Worm (Caenorhabditis elegans) whole organism, L4 larva: ENCODE measurements around the gene R02E12.12.

ENCODE experiments used
- D1046.2 ChIP-seq: fragments of 200-800 bp; sonication (Bioruptor generic); IDR thresholded peaks from 2 replicates; pipeline ENCODE4 v1.3.6; 2022; ENCODE audit warnings: missing genetic modification characterization, missing compliant biosample characterization
- F26F4.8 ChIP-seq: fragments of 200-800 bp; sonication (Bioruptor generic); conservative IDR thresholded peaks from 2 replicates; pipeline ENCODE4 v1.3.6; 2022; ENCODE audit warnings: missing genetic modification characterization, missing compliant biosample characterization
- T20F7.1 ChIP-seq: fragments of 200-800 bp; sonication (Bioruptor generic); optimal IDR thresholded peaks from 2 replicates; lab custom pipeline; 2018; ENCODE audit warnings: mild to moderate bottlenecking, missing genetic modification characterization, missing compliant biosample characterization
- T26A8.4 ChIP-seq: fragments of 200-800 bp; sonication (Bioruptor generic); IDR thresholded peaks from 2 replicates; pipeline ENCODE4 v1.3.6; 2022; ENCODE audit warnings: missing genetic modification characterization, missing compliant biosample characterization
- Y48G9A.11 ChIP-seq: fragments of 200-800 bp; sonication (Bioruptor generic); IDR thresholded peaks from 2 replicates; pipeline ENCODE4 v1.3.6; 2022; ENCODE audit warnings: missing genetic modification reagents, missing genetic modification characterization, missing compliant biosample characterization
- aly-2 ChIP-seq: sonication (generic microtip); optimal IDR thresholded peaks from 2 replicates; lab custom pipeline; 2018; ENCODE audit warnings: missing biosample characterization, missing genetic modification characterization
- arid-1 ChIP-seq: fragments of 200-800 bp; sonication (Bioruptor generic); conservative IDR thresholded peaks from 2 replicates; pipeline ENCODE4 v1.3.6; 2022; ENCODE audit warnings: missing genetic modification reagents, missing genetic modification characterization, missing compliant biosample characterization
- attf-4 ChIP-seq: sonication (generic microtip); optimal IDR thresholded peaks from 3 replicates; lab custom pipeline; 2017; ENCODE audit warnings: missing biosample characterization, missing genetic modification characterization
- ceh-82 ChIP-seq: sonication (generic microtip); optimal IDR thresholded peaks from 2 replicates; lab custom pipeline; 2017; ENCODE audit warnings: missing biosample characterization, missing genetic modification characterization
- cey-2 ChIP-seq: sonication (generic microtip); optimal IDR thresholded peaks from 3 replicates; lab custom pipeline; 2017; ENCODE audit warnings: missing genetic modification characterization, mild to moderate bottlenecking, missing compliant biosample characterization, antibody characterized with exemption, borderline replicate concordance; ENCODE audit not compliant: insufficient read depth
- ctbp-1 ChIP-seq: fragments of 200-800 bp; sonication (Bioruptor generic); IDR thresholded peaks from 2 replicates; pipeline ENCODE4 v1.3.6; 2022; ENCODE audit warnings: missing genetic modification reagents, missing genetic modification characterization, missing compliant biosample characterization
- daf-16 ChIP-seq, 3 experiments: sonication (generic microtip); optimal IDR thresholded peaks; 2 replicates each; lab custom pipeline; 2016 to 2017; ENCODE audit warnings: missing genetic modification characterization in 3 of 3, missing genetic modification reagents in 3 of 3, mild to moderate bottlenecking in 2 of 3, missing compliant biosample characterization in 2 of 3, missing biosample characterization in 1 of 3, moderate library complexity in 1 of 3
- dmd-6 ChIP-seq: fragments of 200-800 bp; sonication (Bioruptor generic); IDR thresholded peaks from 2 replicates; pipeline ENCODE4 v1.3.6; 2022; ENCODE audit warnings: missing genetic modification reagents, missing genetic modification characterization, missing compliant biosample characterization
- duxl-1 ChIP-seq: sonication (generic microtip); optimal IDR thresholded peaks from 2 replicates; lab custom pipeline; 2016; ENCODE audit warnings: mild to moderate bottlenecking, missing genetic modification characterization, moderate library complexity, missing compliant biosample characterization; ENCODE audit not compliant: poor library complexity
- egl-27 ChIP-seq: sonication (generic microtip); optimal IDR thresholded peaks from 3 replicates; lab custom pipeline; 2017; ENCODE audit warnings: missing biosample characterization, missing genetic modification reagents, missing genetic modification characterization
- egl-43 ChIP-seq: fragments of 200-800 bp; sonication (Bioruptor generic); IDR thresholded peaks from 2 replicates; pipeline ENCODE4 v1.3.6; 2022; ENCODE audit warnings: missing genetic modification reagents, missing genetic modification characterization, missing compliant biosample characterization
- fkh-10 ChIP-seq: fragments of 150-350 bp; optimal IDR thresholded peaks from 2 replicates; lab custom pipeline; 2014; ENCODE audit warnings: missing biosample characterization, missing genetic modification reagents, missing genetic modification characterization
- gei-8 ChIP-seq: fragments of 200-800 bp; sonication (Bioruptor generic); optimal IDR thresholded peaks from 2 replicates; lab custom pipeline; 2018; ENCODE audit warnings: mild to moderate bottlenecking, missing genetic modification characterization, missing compliant biosample characterization
- hif-1 ChIP-seq, 2 experiments: sonication (generic microtip); optimal IDR thresholded peaks; 2 replicates each; lab custom pipeline; 2016 to 2017; ENCODE audit warnings: missing compliant biosample characterization in 2 of 2, missing genetic modification characterization in 2 of 2, missing genetic modification reagents in 2 of 2, missing genotype in 2 of 2, mild to moderate bottlenecking in 1 of 2
- hlh-11 ChIP-seq: fragments of 200-800 bp; sonication (Bioruptor generic); optimal IDR thresholded peaks from 2 replicates; lab custom pipeline; 2018; ENCODE audit warnings: mild to moderate bottlenecking, missing genetic modification characterization, missing compliant biosample characterization
- hmg-1.1 ChIP-seq: fragments of 200-800 bp; sonication (Bioruptor generic); IDR thresholded peaks from 2 replicates; pipeline ENCODE4 v1.3.6; 2022; ENCODE audit warnings: missing genetic modification reagents, missing genetic modification characterization, missing compliant biosample characterization
- lin-13 ChIP-seq: fragments of 150-350 bp; optimal IDR thresholded peaks from 2 replicates; lab custom pipeline; 2014; ENCODE audit warnings: missing biosample characterization, missing genetic modification reagents, missing genetic modification characterization
- lin-29 ChIP-seq: fragments of 200-800 bp; sonication (Bioruptor generic); IDR thresholded peaks from 2 replicates; pipeline ENCODE4 v1.3.6; 2022; ENCODE audit warnings: missing genetic modification reagents, missing genetic modification characterization, missing compliant biosample characterization
- lin-39 ChIP-seq: fragments of 150-350 bp; optimal IDR thresholded peaks from 2 replicates; lab custom pipeline; 2014; ENCODE audit warnings: missing biosample characterization, missing genetic modification reagents, missing genetic modification characterization
- lsy-2 ChIP-seq, 2 experiments: fragments of 150-350 bp in 1 of 2; sonication (generic microtip) in 1 of 2; optimal IDR thresholded peaks; 2 replicates each; lab custom pipeline; 2014 to 2017; ENCODE audit warnings: missing biosample characterization in 2 of 2, missing genetic modification characterization in 2 of 2
- mdl-1 ChIP-seq, 2 experiments: fragments of 150-350 bp in 1 of 2; sonication (generic microtip) in 1 of 2; optimal IDR thresholded peaks; 2 replicates each; lab custom pipeline; 2014 to 2017; ENCODE audit warnings: missing biosample characterization in 2 of 2, missing genetic modification characterization in 2 of 2
- mep-1 ChIP-seq: fragments of 150-350 bp; sonication (generic microtip); optimal IDR thresholded peaks from 3 replicates; lab custom pipeline; 2014; ENCODE audit warnings: missing biosample characterization, missing genetic modification characterization
- mxl-2 ChIP-seq: fragments of 200-800 bp; sonication (Bioruptor generic); conservative IDR thresholded peaks from 2 replicates; pipeline ENCODE4 v1.3.6; 2022; ENCODE audit warnings: missing genetic modification reagents, missing genetic modification characterization, missing compliant biosample characterization
- nhr-10 ChIP-seq: fragments of 150-350 bp; optimal IDR thresholded peaks from 2 replicates; lab custom pipeline; 2014; ENCODE audit warnings: missing biosample characterization, missing genetic modification characterization
- nhr-237 ChIP-seq: sonication (generic microtip); optimal IDR thresholded peaks from 2 replicates; lab custom pipeline; 2017; ENCODE audit warnings: missing biosample characterization, missing genetic modification characterization
- nhr-25 ChIP-seq: sonication (generic microtip); optimal IDR thresholded peaks from 2 replicates; lab custom pipeline; 2017; ENCODE audit warnings: missing genetic modification characterization, mild to moderate bottlenecking, missing compliant biosample characterization, antibody characterized with exemption, moderate library complexity, borderline replicate concordance; ENCODE audit not compliant: insufficient read depth
- nhr-28 ChIP-seq: fragments of 150-350 bp; optimal IDR thresholded peaks from 2 replicates; lab custom pipeline; 2014; ENCODE audit warnings: missing biosample characterization, missing genetic modification characterization
- nhr-41 ChIP-seq: fragments of 200-800 bp; sonication (Bioruptor generic); IDR thresholded peaks from 2 replicates; pipeline ENCODE4 v1.3.6; 2022; ENCODE audit warnings: missing genetic modification reagents, missing genetic modification characterization, missing compliant biosample characterization
- nhr-77 ChIP-seq: fragments of 150-350 bp; optimal IDR thresholded peaks from 2 replicates; lab custom pipeline; 2014; ENCODE audit warnings: missing biosample characterization, missing genetic modification characterization
- pha-4 ChIP-seq, 2 experiments: fragments of 150-350 bp in 1 of 2; fragments of 200-800 bp in 1 of 2; sonication (Bioruptor generic) in 1 of 2; IDR thresholded peaks in 1 of 2; optimal IDR thresholded peaks in 1 of 2; 2 replicates each; pipeline versions ENCODE4 v1.3.6 to Lab custom; 2014 to 2022; ENCODE audit warnings: missing genetic modification characterization in 2 of 2, missing genetic modification reagents in 2 of 2, missing biosample characterization in 1 of 2, missing compliant biosample characterization in 1 of 2
- pqm-1 ChIP-seq: sonication (generic microtip); optimal IDR thresholded peaks from 2 replicates; lab custom pipeline; 2017; ENCODE audit warnings: missing biosample characterization, missing genetic modification characterization
- rbr-2 ChIP-seq: sonication (generic microtip); optimal IDR thresholded peaks from 2 replicates; lab custom pipeline; 2016; ENCODE audit warnings: missing genotype, missing genetic modification characterization, missing compliant biosample characterization
- set-16 ChIP-seq: fragments of 200-800 bp; sonication (Bioruptor generic); IDR thresholded peaks from 2 replicates; pipeline ENCODE4 v1.3.6; 2022; ENCODE audit warnings: missing genetic modification reagents, missing genetic modification characterization, missing compliant biosample characterization
- unc-62 ChIP-seq, 3 experiments: fragments of 150-350 bp in 1 of 3; sonication (generic microtip); optimal IDR thresholded peaks in 2 of 3; peaks in 1 of 3; 1 replicate in 1 of 3; 2 replicates in 2 of 3; lab custom pipeline; 2014 to 2017; ENCODE audit warnings: missing biosample characterization in 3 of 3, missing genetic modification characterization in 3 of 3, missing genetic modification reagents in 3 of 3, missing genotype in 1 of 3
- vab-7 ChIP-seq: fragments of 200-800 bp; sonication (Bioruptor generic); IDR thresholded peaks from 2 replicates; pipeline ENCODE4 v1.3.6; 2022; ENCODE audit warnings: missing genetic modification reagents, missing genetic modification characterization, missing compliant biosample characterization
- zfp-2 ChIP-seq: sonication (generic microtip); optimal IDR thresholded peaks from 2 replicates; lab custom pipeline; 2016; ENCODE audit warnings: mild to moderate bottlenecking, missing genetic modification characterization, missing compliant biosample characterization
- zfp-3 ChIP-seq: fragments of 200-800 bp; sonication (Bioruptor generic); conservative IDR thresholded peaks from 2 replicates; pipeline ENCODE4 v1.3.6; 2022; ENCODE audit warnings: missing genetic modification reagents, missing genetic modification characterization, missing compliant biosample characterization

Gene R02E12.12

DNA sequence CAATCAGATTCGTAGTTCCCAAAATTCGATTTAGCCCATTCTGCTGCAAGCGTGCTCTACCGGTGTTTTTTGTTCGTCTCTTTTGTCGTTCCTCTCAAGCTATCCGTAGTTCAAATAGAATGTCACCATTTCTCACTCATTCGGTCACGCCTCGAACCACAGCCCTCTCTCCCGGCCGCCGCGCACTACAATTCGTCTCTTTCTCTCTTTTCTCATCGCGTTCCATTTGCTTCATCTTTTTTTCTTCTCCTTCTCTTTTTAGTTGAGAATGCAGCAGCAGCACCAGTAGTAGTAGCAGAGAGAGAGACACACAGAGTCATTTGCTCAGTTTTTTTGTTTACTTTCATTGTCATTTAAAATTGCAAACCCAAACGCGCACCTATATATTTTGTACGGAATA lies 12.8 kb downstream of the R02E12.12 start, which contains the start of gene hrg-1 (continued):
- TF ChIP-seq lin-13 (GFP tag; lab: Kevin White, UChicago) (peak; percentile 8), lsy-2 (tag; optimal IDR thresholded peaks at IDR 0.05; lab: Kevin White, UChicago) (peak; percentile 28 to 70), mdl-1 (tag; optimal IDR thresholded peaks at IDR 0.05; lab: Kevin White, UChicago) (peak in 1 of 2 experiments; percentile 87), hif-1 (tag; optimal IDR thresholded peaks at IDR 0.05; lab: Kevin White, UChicago) (peak in 1 of 2 experiments; percentile 40), set-16 (GFP tag; lab: Robert Waterston, UW) (peak; percentile 44), nhr-25 (peak; percentile 31)

DNA sequence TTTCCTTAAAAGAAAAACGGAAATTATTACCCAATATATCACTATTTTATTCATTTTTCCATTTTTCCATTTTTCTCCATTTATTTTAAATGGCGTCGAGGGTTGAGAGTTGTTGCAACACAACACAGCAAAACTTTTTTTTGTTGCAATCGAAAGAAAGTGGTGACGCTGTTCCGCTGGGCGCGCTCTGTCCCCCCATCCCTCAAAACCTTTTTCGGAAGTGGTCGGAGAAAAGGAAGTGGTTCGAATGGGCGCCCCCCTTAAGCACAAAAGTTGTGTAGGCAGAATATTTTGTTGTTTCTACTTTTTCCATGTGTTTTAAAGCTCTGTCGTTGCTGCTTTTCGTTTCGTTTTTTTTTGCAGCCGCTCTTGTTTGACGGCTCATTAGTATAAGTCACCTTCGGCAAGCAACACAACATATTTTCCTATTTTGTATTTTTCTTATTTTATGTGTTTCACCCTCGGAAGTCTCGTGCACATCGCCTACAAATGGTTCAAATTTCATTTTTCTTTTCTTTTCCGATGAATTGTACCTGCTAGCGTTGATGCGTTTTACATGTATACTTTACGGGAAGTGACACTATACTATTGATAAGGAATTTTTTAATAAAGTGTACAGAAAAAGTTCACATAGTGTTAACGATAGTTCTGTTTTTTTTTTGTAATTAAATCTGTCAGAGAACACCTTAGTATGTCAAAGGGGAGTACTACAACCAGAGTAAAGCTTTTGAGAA lies 14.4 kb downstream of the R02E12.12 start:
- TF ChIP-seq hmg-1.1: 0 out of 2 replicates have a peak, but pooled peaks have one; percentile 36
- no peak for TF ChIP-seq egl-27 (tag; lab: Kevin White, UChicago)
- no peak for TF ChIP-seq daf-16 (GFP tag; optimal IDR thresholded peaks at IDR 0.05; lab: Kevin White, UChicago)
- peak; percentile 32 for TF ChIP-seq daf-16 (tag; optimal IDR thresholded peaks at IDR 0.05; lab: Kevin White, UChicago)
- TF ChIP-seq ceh-82 (tag; lab: Kevin White, UChicago): no peak
- no peak for TF ChIP-seq zfp-3 (GFP tag; lab: Robert Waterston, UW)
- TF ChIP-seq pha-4 (GFP tag; IDR thresholded peaks at IDR 0.05; lab: Robert Waterston, UW): no peak
- no peak for TF ChIP-seq pha-4 (tag; optimal IDR thresholded peaks at IDR 0.05; lab: Kevin White, UChicago)
- TF ChIP-seq cey-2 (tag; lab: Kevin White, UChicago): no peak
- TF ChIP-seq hlh-11 (tag; lab: Kevin White, UChicago): peak; percentile 22
- peak; percentile 64; the same call in 1 of the 2 replicates for TF ChIP-seq egl-43 (GFP tag; lab: Robert Waterston, UW)
- peak; percentile 75 for TF ChIP-seq nhr-28
- TF ChIP-seq attf-4: no peak
- TF ChIP-seq F26F4.8 (GFP tag; lab: Robert Waterston, UW): no peak
- peak; percentile 29; the same call in 1 of the 2 replicates for TF ChIP-seq vab-7 (GFP tag; lab: Robert Waterston, UW)
- peak in 1 of 2 experiments; percentile 59 for TF ChIP-seq unc-62 (GFP tag; optimal IDR thresholded peaks at IDR 0.05 in 1 of 2; lab: Kevin White, UChicago)
- TF ChIP-seq unc-62 (tag; optimal IDR thresholded peaks at IDR 0.05; lab: Kevin White, UChicago): no peak
- TF ChIP-seq pqm-1 (tag; lab: Kevin White, UChicago): peak; percentile 15
- TF ChIP-seq ctbp-1 (GFP tag; lab: Robert Waterston, UW): 0 out of 2 replicates have a peak, but pooled peaks have one; percentile 33
- peak; percentile 32 for TF ChIP-seq rbr-2 (tag; lab: Kevin White, UChicago)

DNA sequence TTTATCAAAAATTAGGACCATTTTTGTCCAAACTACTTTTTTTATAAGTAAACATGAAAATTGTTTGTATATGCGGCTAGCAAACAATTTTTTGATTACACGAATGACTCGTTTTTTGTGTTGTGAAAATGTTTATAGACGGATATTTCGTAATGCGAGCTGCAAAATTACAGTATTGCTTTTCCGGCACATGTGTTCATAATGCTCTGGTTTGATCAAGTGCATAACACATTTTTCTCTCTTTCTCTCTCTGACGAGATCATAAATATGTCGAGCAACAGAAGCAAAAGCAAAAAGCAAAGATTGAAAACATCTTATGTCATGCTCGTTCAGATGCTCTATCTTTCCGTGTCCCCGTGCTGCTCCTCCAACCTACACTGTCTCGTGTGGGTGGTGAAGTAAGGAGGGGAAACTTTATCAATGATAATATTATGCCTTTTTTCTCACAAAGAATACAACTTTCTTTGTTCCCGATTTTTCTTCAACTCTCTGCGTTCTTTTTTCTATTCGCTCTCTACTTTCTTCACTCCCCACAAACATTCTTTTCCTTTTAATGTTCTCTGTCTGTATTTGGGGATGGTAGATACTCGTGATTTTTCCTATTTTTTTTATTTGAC lies 15.4 kb downstream of the R02E12.12 start:
- TF ChIP-seq dmd-6: peak; percentile 68
- TF ChIP-seq arid-1 (GFP tag; lab: Robert Waterston, UW): no peak
- peak; percentile 36 for TF ChIP-seq mep-1 (tag; lab: Kevin White, UChicago)
- no peak for TF ChIP-seq mxl-2 (GFP tag; lab: Robert Waterston, UW)
- peak; percentile 35 for TF ChIP-seq gei-8
- no peak for TF ChIP-seq nhr-237 (tag; lab: Kevin White, UChicago)
- no peak for TF ChIP-seq fkh-10 (GFP tag; lab: Kevin White, UChicago)
- no peak for TF ChIP-seq lin-29 (GFP tag; lab: Robert Waterston, UW)
- peak in 1 of 2 experiments; percentile 4 for TF ChIP-seq daf-16 (GFP tag; optimal IDR thresholded peaks at IDR 0.05; lab: Kevin White, UChicago)
- TF ChIP-seq daf-16 (tag; optimal IDR thresholded peaks at IDR 0.05; lab: Kevin White, UChicago): peak; percentile 88
- peak; percentile 18 for TF ChIP-seq T20F7.1 (GFP tag; lab: Kevin White, UChicago)
- peak; percentile 98 for TF ChIP-seq nhr-28
- no peak for TF ChIP-seq zfp-2 (tag; lab: Kevin White, UChicago)
- no peak for TF ChIP-seq set-16 (GFP tag; lab: Robert Waterston, UW)
- TF ChIP-seq nhr-77 (tag; lab: Kevin White, UChicago): peak; percentile 83
- TF ChIP-seq unc-62 (GFP tag; optimal IDR thresholded peaks at IDR 0.05 in 1 of 2; lab: Kevin White, UChicago): peak in 1 of 2 experiments; percentile 79
- TF ChIP-seq unc-62 (tag; optimal IDR thresholded peaks at IDR 0.05; lab: Kevin White, UChicago): no peak
- TF ChIP-seq D1046.2 (GFP tag; lab: Robert Waterston, UW): no peak
- no peak for TF ChIP-seq nhr-41 (GFP tag; lab: Robert Waterston, UW)
- no peak for TF ChIP-seq duxl-1
- TF ChIP-seq nhr-10: no peak
- TF ChIP-seq T26A8.4 (GFP tag; lab: Robert Waterston, UW): no peak
- no peak for TF ChIP-seq aly-2 (tag; lab: Kevin White, UChicago)
- no peak for TF ChIP-seq lin-39 (tag; lab: Kevin White, UChicago)
- TF ChIP-seq Y48G9A.11 (GFP tag; lab: Robert Waterston, UW): no peak
- TF ChIP-seq lsy-2 (tag; optimal IDR thresholded peaks at IDR 0.05; lab: Kevin White, UChicago): peak in 1 of 2 experiments; percentile 6
